Fruit fly (Drosophila melanogaster) whole organism, embryonic: Measurements from ENCODE around the gene NaPi-III.
A peak's percentile ranks its signal among the peaks of the same experiment; 100 is the strongest.

Experiments
- ATbp ChIP-seq: fragments of 200-800 bp; sonication (Bioruptor generic); optimal IDR thresholded peaks from 2 replicates; lab custom pipeline; 2017; ENCODE audit warnings: missing biosample characterization, mild to moderate bottlenecking, missing genetic modification characterization, missing genetic modification reagents
- Adf1 ChIP-seq: fragments of 200-800 bp; sonication (Bioruptor generic); IDR thresholded peaks from 2 replicates; pipeline ENCODE4 v1.3.6; 2022; ENCODE audit warnings: missing biosample characterization, missing genetic modification characterization
- Aef1 ChIP-seq: fragments of 200-800 bp; sonication (Bioruptor generic); IDR thresholded peaks from 3 replicates; pipeline ENCODE4 v1.3.6; 2022; ENCODE audit warnings: missing biosample characterization, missing genetic modification characterization
- B-H2 ChIP-seq: fragments of 200-800 bp; sonication (Bioruptor generic); optimal IDR thresholded peaks from 2 replicates; lab custom pipeline; 2018; ENCODE audit warnings: missing biosample characterization, mild to moderate bottlenecking, missing genetic modification characterization
- CG10431 ChIP-seq: fragments of 200-800 bp; sonication (Bioruptor generic); optimal IDR thresholded peaks from 3 replicates; lab custom pipeline; 2018; ENCODE audit warnings: missing biosample characterization, mild to moderate bottlenecking, missing genetic modification characterization
- CG10565 ChIP-seq: fragments of 200-800 bp; sonication (Bioruptor generic); optimal IDR thresholded peaks from 3 replicates; lab custom pipeline; 2016; ENCODE audit warnings: missing biosample characterization, mild to moderate bottlenecking, missing genetic modification characterization
- CG11504 ChIP-seq: fragments of 200-800 bp; sonication (Bioruptor generic); optimal IDR thresholded peaks from 3 replicates; lab custom pipeline; 2019; ENCODE audit warnings: missing biosample characterization, mild to moderate bottlenecking, missing genetic modification characterization, moderate library complexity
- CG11696 ChIP-seq: fragments of 200-800 bp; sonication (Bioruptor generic); IDR thresholded peaks from 2 replicates; pipeline ENCODE4 v1.3.6; 2022; ENCODE audit warnings: missing biosample characterization, missing genetic modification characterization
- CG12071 ChIP-seq: fragments of 200-800 bp; sonication (Bioruptor generic); optimal IDR thresholded peaks from 3 replicates; lab custom pipeline; 2018; ENCODE audit warnings: missing biosample characterization, mild to moderate bottlenecking, missing genetic modification characterization
- CG12155 ChIP-seq: fragments of 200-800 bp; sonication (Bioruptor generic); optimal IDR thresholded peaks from 3 replicates; lab custom pipeline; 2016; ENCODE audit warnings: missing biosample characterization, missing genetic modification characterization
- CG12299 ChIP-seq: fragments of 200-800 bp; sonication (Bioruptor generic); optimal IDR thresholded peaks from 2 replicates; lab custom pipeline; 2018; ENCODE audit warnings: missing biosample characterization, mild to moderate bottlenecking, missing genetic modification characterization
- CG13894 ChIP-seq: fragments of 200-800 bp; sonication (Bioruptor generic); optimal IDR thresholded peaks from 3 replicates; lab custom pipeline; 2018; ENCODE audit warnings: missing biosample characterization, mild to moderate bottlenecking, missing genetic modification characterization, moderate library complexity
- CG15073 ChIP-seq: fragments of 200-800 bp; sonication (Bioruptor generic); optimal IDR thresholded peaks from 2 replicates; lab custom pipeline; 2016; ENCODE audit warnings: missing biosample characterization, missing genetic modification characterization
- CG15601 ChIP-seq: fragments of 200-800 bp; sonication (Bioruptor generic); optimal IDR thresholded peaks from 3 replicates; lab custom pipeline; 2019; ENCODE audit warnings: missing biosample characterization, mild to moderate bottlenecking, missing genetic modification characterization, moderate library complexity
- CG1603 ChIP-seq: fragments of 200-800 bp; sonication (Bioruptor generic); optimal IDR thresholded peaks from 2 replicates; lab custom pipeline; 2019; ENCODE audit warnings: missing biosample characterization, mild to moderate bottlenecking, missing genetic modification characterization, moderate library complexity
- CG18619 ChIP-seq: fragments of 200-800 bp; sonication (Bioruptor generic); optimal IDR thresholded peaks from 3 replicates; lab custom pipeline; 2017; ENCODE audit warnings: missing biosample characterization, mild to moderate bottlenecking, missing genetic modification characterization
- CG2875 ChIP-seq: fragments of 200-800 bp; sonication (Bioruptor generic); optimal IDR thresholded peaks from 2 replicates; lab custom pipeline; 2017; ENCODE audit warnings: missing biosample characterization, mild to moderate bottlenecking, missing genetic modification characterization, missing genetic modification reagents
- CG30431 ChIP-seq: fragments of 200-800 bp; sonication (Bioruptor generic); optimal IDR thresholded peaks from 2 replicates; lab custom pipeline; 2017; ENCODE audit warnings: missing biosample characterization, missing genetic modification characterization
- CG31441 ChIP-seq: fragments of 200-800 bp; sonication (Bioruptor generic); IDR thresholded peaks from 2 replicates; pipeline ENCODE4 v1.3.6; 2022; ENCODE audit warnings: missing biosample characterization, missing genetic modification characterization
- CG32532 ChIP-seq: fragments of 200-800 bp; sonication (Bioruptor generic); IDR thresholded peaks from 2 replicates; pipeline ENCODE4 v1.3.6; 2022; ENCODE audit warnings: missing biosample characterization, missing genetic modification characterization
- CG5953 ChIP-seq: fragments of 200-800 bp; sonication (Bioruptor generic); IDR thresholded peaks from 2 replicates; pipeline ENCODE4 v1.3.6; 2022; ENCODE audit warnings: missing biosample characterization, missing genetic modification characterization
- CG8765 ChIP-seq: fragments of 200-800 bp; sonication (Bioruptor generic); IDR thresholded peaks from 2 replicates; pipeline ENCODE4 v1.3.6; 2022; ENCODE audit warnings: missing biosample characterization, missing genetic modification characterization
- CrebB ChIP-seq: fragments of 200-800 bp; sonication (Bioruptor generic); optimal IDR thresholded peaks from 3 replicates; lab custom pipeline; 2018; ENCODE audit warnings: missing biosample characterization, mild to moderate bottlenecking, missing genetic modification characterization
- Doc2 ChIP-seq: fragments of 200-800 bp; sonication (Bioruptor generic); IDR thresholded peaks from 2 replicates; pipeline ENCODE4 v1.3.6; 2022; ENCODE audit warnings: missing biosample characterization, missing genetic modification characterization
- Fer3 ChIP-seq: fragments of 200-800 bp; sonication (Bioruptor generic); optimal IDR thresholded peaks from 2 replicates; lab custom pipeline; 2018; ENCODE audit warnings: missing biosample characterization, mild to moderate bottlenecking, missing genetic modification characterization, moderate library complexity
- GATAe ChIP-seq: fragments of 200-800 bp; sonication (Bioruptor generic); conservative IDR thresholded peaks from 2 replicates; pipeline ENCODE4 v1.3.6; 2022; ENCODE audit warnings: missing biosample characterization, missing genetic modification characterization
- H15 ChIP-seq: fragments of 200-800 bp; sonication (Bioruptor generic); IDR thresholded peaks from 3 replicates; pipeline ENCODE4 v1.3.6; 2022; ENCODE audit warnings: missing biosample characterization, missing genetic modification characterization
- Hey ChIP-seq: fragments of 200-800 bp; sonication (Bioruptor generic); optimal IDR thresholded peaks from 3 replicates; lab custom pipeline; 2018; ENCODE audit warnings: missing biosample characterization, mild to moderate bottlenecking, missing genetic modification characterization
- Mrtf ChIP-seq: fragments of 200-800 bp; sonication (Bioruptor generic); IDR thresholded peaks from 3 replicates; pipeline ENCODE4 v1.3.6; 2022; ENCODE audit warnings: missing biosample characterization, missing genetic modification characterization
- Myb ChIP-seq: fragments of 200-800 bp; sonication (Bioruptor generic); optimal IDR thresholded peaks from 2 replicates; lab custom pipeline; 2016; ENCODE audit warnings: missing biosample characterization, missing genetic modification characterization
- Optix ChIP-seq: fragments of 200-800 bp; sonication (Bioruptor generic); IDR thresholded peaks from 3 replicates; pipeline ENCODE4 v1.3.6; 2022; ENCODE audit warnings: missing biosample characterization, missing genetic modification characterization
- Pdp1 ChIP-seq, 2 experiments: fragments of 200-800 bp; sonication (Bioruptor generic); optimal IDR thresholded peaks; 3 replicates each; lab custom pipeline; 2016; ENCODE audit warnings: missing biosample characterization in 2 of 2, missing genetic modification characterization in 2 of 2, mild to moderate bottlenecking in 1 of 2, moderate library complexity in 1 of 2
- Spps ChIP-seq: fragments of 200-800 bp; sonication (Bioruptor generic); optimal IDR thresholded peaks from 2 replicates; lab custom pipeline; 2018; ENCODE audit warnings: missing biosample characterization, mild to moderate bottlenecking, missing genetic modification characterization
- abd-A ChIP-seq: fragments of 200-800 bp; sonication (Bioruptor generic); optimal IDR thresholded peaks from 3 replicates; lab custom pipeline; 2019; ENCODE audit warnings: missing biosample characterization, mild to moderate bottlenecking, missing genetic modification characterization, moderate library complexity
- ash1 ChIP-seq: fragments of 200-800 bp; sonication (Bioruptor generic); optimal IDR thresholded peaks from 2 replicates; lab custom pipeline; 2018; ENCODE audit warnings: missing biosample characterization, mild to moderate bottlenecking, missing genetic modification characterization
- bcd ChIP-seq: fragments of 200-800 bp; sonication (Bioruptor generic); optimal IDR thresholded peaks from 2 replicates; lab custom pipeline; 2017; ENCODE audit warnings: missing biosample characterization, mild to moderate bottlenecking, missing genetic modification characterization
- br ChIP-seq: fragments of >200 bp; optimal IDR thresholded peaks from 2 replicates; lab custom pipeline; 2017
- cad ChIP-seq: fragments of >200 bp; optimal IDR thresholded peaks from 2 replicates; lab custom pipeline; 2017; ENCODE audit warnings: missing biosample characterization, missing genetic modification characterization
- crol ChIP-seq: fragments of 200-800 bp; sonication (Bioruptor generic); IDR thresholded peaks from 2 replicates; pipeline ENCODE4 v1.3.6; 2022; ENCODE audit warnings: missing biosample characterization, missing genetic modification characterization
- dm ChIP-seq: fragments of 200-800 bp; sonication (Bioruptor generic); optimal IDR thresholded peaks from 3 replicates; lab custom pipeline; 2016; ENCODE audit warnings: missing biosample characterization, missing genetic modification characterization
- ewg ChIP-seq: fragments of 200-800 bp; sonication (Bioruptor generic); optimal IDR thresholded peaks from 3 replicates; lab custom pipeline; 2017; ENCODE audit warnings: mild to moderate bottlenecking, missing biosample characterization, missing genetic modification reagents, missing genetic modification characterization
- kay ChIP-seq: fragments of 200-800 bp; sonication (Bioruptor generic); optimal IDR thresholded peaks from 2 replicates; lab custom pipeline; 2016; ENCODE audit warnings: missing biosample characterization, missing genetic modification characterization
- lab ChIP-seq: fragments of 200-800 bp; sonication (Bioruptor generic); optimal IDR thresholded peaks from 3 replicates; lab custom pipeline; 2017; ENCODE audit warnings: missing biosample characterization, missing genetic modification characterization, mild to moderate bottlenecking, moderate library complexity, missing genetic modification reagents
- lola ChIP-seq, 3 experiments: fragments of >200 bp in 2 of 3; fragments of 200-800 bp in 1 of 3; sonication (Bioruptor generic) in 1 of 3; optimal IDR thresholded peaks; 2 replicates each; lab custom pipeline; 2017 to 2019; ENCODE audit warnings: missing biosample characterization in 3 of 3, missing genetic modification characterization in 3 of 3, mild to moderate bottlenecking in 1 of 3, moderate library complexity in 1 of 3
- mirr ChIP-seq: fragments of 200-800 bp; sonication (Bioruptor generic); optimal IDR thresholded peaks from 3 replicates; lab custom pipeline; 2018; ENCODE audit warnings: missing biosample characterization, mild to moderate bottlenecking, missing genetic modification characterization
- nau ChIP-seq: fragments of 200-800 bp; sonication (Bioruptor generic); optimal IDR thresholded peaks from 3 replicates; lab custom pipeline; 2017; ENCODE audit warnings: missing biosample characterization, mild to moderate bottlenecking, missing genetic modification characterization, missing genetic modification reagents
- onecut ChIP-seq: fragments of 200-800 bp; sonication (Bioruptor generic); IDR thresholded peaks from 2 replicates; pipeline ENCODE4 v1.3.6; 2022; ENCODE audit warnings: missing biosample characterization, missing genetic modification characterization
- p53 ChIP-seq: fragments of 200-800 bp; sonication (Bioruptor generic); optimal IDR thresholded peaks from 2 replicates; lab custom pipeline; 2016; ENCODE audit warnings: missing biosample characterization, missing genetic modification characterization
- pfk ChIP-seq: fragments of 200-800 bp; sonication (Bioruptor generic); optimal IDR thresholded peaks from 2 replicates; lab custom pipeline; 2018; ENCODE audit warnings: missing biosample characterization, mild to moderate bottlenecking, missing genetic modification characterization, moderate library complexity
- shn ChIP-seq: fragments of 200-800 bp; sonication (Bioruptor generic); optimal IDR thresholded peaks from 3 replicates; lab custom pipeline; 2016; ENCODE audit warnings: missing biosample characterization, missing genetic modification characterization
- stwl ChIP-seq: fragments of 200-800 bp; sonication (Bioruptor generic); optimal IDR thresholded peaks from 3 replicates; lab custom pipeline; 2018; ENCODE audit warnings: missing biosample characterization, mild to moderate bottlenecking, missing genetic modification characterization, moderate library complexity

The NaPi-III gene

dm6 chr3L:11119901-11120418, 3.2 kb upstream of the NaPi-III start (continued):
- TF ChIP-seq shn (no peak), CG15601 (tag; lab: Kevin White, UChicago) (peak; percentile 65), CG1603 (peak; percentile 41), CG10565 (GFP tag; lab: Kevin White, UChicago) (no peak), Pdp1 (GFP tag; optimal IDR thresholded peaks at IDR 0.05; lab: Kevin White, UChicago) (peak in 1 of 2 experiments; percentile 100), ATbp (GFP tag; lab: Kevin White, UChicago) (peak; percentile 66), CG15073 (GFP tag; lab: Kevin White, UChicago) (no peak), Optix (GFP tag; lab: Robert Waterston, UW) (no peak), Spps (tag; lab: Kevin White, UChicago) (no peak), CG2875 (peak; percentile 35), crol (GFP tag; lab: Robert Waterston, UW) (no peak; the same call in 1 of the 2 replicates), lab (GFP tag; lab: Kevin White, UChicago) (peak; percentile 83), br (lab: Kevin White, UChicago) (no peak), p53 (no peak), CG10431 (GFP tag; lab: Kevin White, UChicago) (peak; percentile 40), bcd (no peak), Fer3 (no peak), CG11504 (tag; lab: Kevin White, UChicago) (no peak), B-H2 (GFP tag; lab: Kevin White, UChicago) (peak; percentile 54), Hey (tag; lab: Kevin White, UChicago) (peak; percentile 63), pfk (GFP tag; lab: Kevin White, UChicago) (peak; percentile 55), ewg (GFP tag; lab: Kevin White, UChicago) (peak; percentile 64), nau (GFP tag; lab: Kevin White, UChicago) (peak; percentile 36), dm (GFP tag; lab: Kevin White, UChicago) (no peak), ash1 (GFP tag; lab: Kevin White, UChicago) (peak; percentile 66), CG13894 (tag; lab: Kevin White, UChicago) (peak; percentile 84), CG12299 (tag; lab: Kevin White, UChicago) (peak; percentile 66), H15 (GFP tag; lab: Robert Waterston, UW) (no peak), cad (GFP tag; lab: Kevin White, UChicago) (no peak), kay (GFP tag; lab: Kevin White, UChicago) (no peak), lola (GFP tag; optimal IDR thresholded peaks at IDR 0.05; lab: Kevin White, UChicago) (peak in 1 of 3 experiments; percentile 62), CG18619 (GFP tag; lab: Kevin White, UChicago) (no peak), CG12071 (peak; percentile 68), Adf1 (GFP tag; lab: Robert Waterston, UW) (no peak; the same call in 1 of the 2 replicates), Mrtf (GFP tag; lab: Robert Waterston, UW) (no peak), CG32532 (no peak), Doc2 (GFP tag; lab: Robert Waterston, UW) (no peak), Myb (GFP tag; lab: Kevin White, UChicago) (no peak), mirr (GFP tag; lab: Kevin White, UChicago) (peak; percentile 91), GATAe (GFP tag; lab: Robert Waterston, UW) (no peak), stwl (no peak), abd-A (tag; lab: Kevin White, UChicago) (peak; percentile 96), CG12155 (peak; percentile 46), CG31441 (GFP tag; lab: Robert Waterston, UW) (no peak), Aef1 (no peak), onecut (GFP tag; lab: Robert Waterston, UW) (0 out of 2 replicates have a peak, but pooled peaks have one; percentile 5), CG8765 (GFP tag; lab: Robert Waterston, UW) (no peak), CG11696 (GFP tag; lab: Robert Waterston, UW) (no peak), CG5953 (GFP tag; lab: Robert Waterston, UW) (no peak), CG30431 (GFP tag; lab: Kevin White, UChicago) (no peak), CrebB (tag; lab: Kevin White, UChicago) (peak; percentile 47)
